Fruit fly (Drosophila melanogaster) whole organism, prepupa: ENCODE results near the gene SPH93.

Experiments used
- Blimp-1 ChIP-seq: fragments of 200-800 bp; sonication (Bioruptor generic); optimal IDR thresholded peaks from 3 replicates; lab custom pipeline; 2017; ENCODE audit warnings: missing biosample characterization, missing genetic modification characterization, mild to moderate bottlenecking, moderate library complexity, missing genetic modification reagents
- CG10631 ChIP-seq: fragments of 200-800 bp; sonication (Bioruptor generic); optimal IDR thresholded peaks from 2 replicates; lab custom pipeline; 2016; ENCODE audit warnings: missing biosample characterization, missing genetic modification characterization
- CG10669 ChIP-seq: fragments of 200-800 bp; sonication (Bioruptor generic); optimal IDR thresholded peaks from 3 replicates; lab custom pipeline; 2018; ENCODE audit warnings: missing biosample characterization, mild to moderate bottlenecking, missing genetic modification characterization, moderate library complexity
- CG11762 ChIP-seq: fragments of 200-800 bp; sonication (Bioruptor generic); optimal IDR thresholded peaks from 3 replicates; lab custom pipeline; 2016; ENCODE audit warnings: missing biosample characterization, missing genetic modification characterization; ENCODE audit not compliant: insufficient read depth
- CG11902 ChIP-seq: fragments of 200-800 bp; sonication (Bioruptor generic); optimal IDR thresholded peaks from 3 replicates; lab custom pipeline; 2016; ENCODE audit warnings: missing biosample characterization, missing genetic modification characterization
- CG1621 ChIP-seq: fragments of 200-800 bp; sonication (Bioruptor generic); optimal IDR thresholded peaks from 3 replicates; lab custom pipeline; 2018; ENCODE audit warnings: missing biosample characterization, mild to moderate bottlenecking, missing genetic modification characterization
- CG16779 ChIP-seq: fragments of 200-800 bp; sonication (Bioruptor generic); optimal IDR thresholded peaks from 3 replicates; lab custom pipeline; 2017; ENCODE audit warnings: missing biosample characterization, mild to moderate bottlenecking, missing genetic modification characterization
- CG3032 ChIP-seq: fragments of 200-800 bp; optimal IDR thresholded peaks from 2 replicates; lab custom pipeline; 2019; ENCODE audit warnings: missing biosample characterization, mild to moderate bottlenecking, missing genetic modification characterization, moderate library complexity
- CG31627 ChIP-seq: fragments of 200-800 bp; sonication (Bioruptor generic); optimal IDR thresholded peaks from 3 replicates; lab custom pipeline; 2016; ENCODE audit warnings: missing biosample characterization, missing genetic modification characterization
- CG32006 ChIP-seq: fragments of 200-800 bp; sonication (Bioruptor generic); optimal IDR thresholded peaks from 3 replicates; lab custom pipeline; 2017; ENCODE audit warnings: missing biosample characterization, mild to moderate bottlenecking, missing genetic modification characterization
- CG34406 ChIP-seq: fragments of 200-800 bp; sonication (Bioruptor generic); optimal IDR thresholded peaks from 3 replicates; lab custom pipeline; 2016; ENCODE audit warnings: missing biosample characterization, missing genetic modification characterization
- CG3919 ChIP-seq: fragments of 200-800 bp; sonication (Bioruptor generic); optimal IDR thresholded peaks from 3 replicates; lab custom pipeline; 2016; ENCODE audit warnings: missing biosample characterization, missing genetic modification characterization
- CG4318 ChIP-seq: fragments of 200-800 bp; sonication (Bioruptor generic); optimal IDR thresholded peaks from 3 replicates; lab custom pipeline; 2017; ENCODE audit warnings: missing biosample characterization, mild to moderate bottlenecking, missing genetic modification characterization
- CG6163 ChIP-seq: fragments of 200-800 bp; sonication (Bioruptor generic); IDR thresholded peaks from 3 replicates; pipeline ENCODE4 v1.3.6; 2022; ENCODE audit warnings: missing biosample characterization, missing genetic modification characterization
- CG6276 ChIP-seq: fragments of 200-800 bp; sonication (Bioruptor generic); optimal IDR thresholded peaks from 2 replicates; lab custom pipeline; 2017; ENCODE audit warnings: missing biosample characterization, mild to moderate bottlenecking, missing genetic modification characterization
- CG6792 ChIP-seq: fragments of 200-800 bp; sonication (Bioruptor generic); optimal IDR thresholded peaks from 3 replicates; lab custom pipeline; 2016; ENCODE audit warnings: missing biosample characterization, missing genetic modification characterization
- CG6808 ChIP-seq: fragments of 200-800 bp; sonication (Bioruptor generic); optimal IDR thresholded peaks from 3 replicates; lab custom pipeline; 2017; ENCODE audit warnings: missing biosample characterization, missing genetic modification characterization, mild to moderate bottlenecking, moderate library complexity, missing genetic modification reagents
- CG6854 ChIP-seq: fragments of 200-800 bp; sonication (Bioruptor generic); optimal IDR thresholded peaks from 2 replicates; lab custom pipeline; 2017; ENCODE audit warnings: missing biosample characterization, mild to moderate bottlenecking, missing genetic modification characterization
- CG7368 ChIP-seq: fragments of 200-800 bp; sonication (Bioruptor generic); optimal IDR thresholded peaks from 3 replicates; lab custom pipeline; 2016; ENCODE audit warnings: missing biosample characterization, missing genetic modification characterization
- CG8119 ChIP-seq: fragments of 200-800 bp; sonication (Bioruptor generic); IDR thresholded peaks from 3 replicates; pipeline ENCODE4 v1.3.6; 2022; ENCODE audit warnings: missing biosample characterization, missing genetic modification characterization
- CG8319 ChIP-seq: fragments of 200-800 bp; sonication (Bioruptor generic); optimal IDR thresholded peaks from 3 replicates; lab custom pipeline; 2016; ENCODE audit warnings: missing biosample characterization, missing genetic modification characterization
- CG9139 ChIP-seq: fragments of 200-800 bp; sonication (Bioruptor generic); optimal IDR thresholded peaks from 3 replicates; lab custom pipeline; 2017; ENCODE audit warnings: missing biosample characterization, mild to moderate bottlenecking, missing genetic modification characterization
- Eip75B ChIP-seq: fragments of 200-800 bp; sonication (Bioruptor generic); optimal IDR thresholded peaks from 3 replicates; lab custom pipeline; 2016; ENCODE audit warnings: missing biosample characterization, missing genetic modification characterization
- Eip78C ChIP-seq: fragments of 200-800 bp; sonication (Bioruptor generic); peaks from one replicate; lab custom pipeline; 2016; ENCODE audit warnings: missing biosample characterization, missing genetic modification characterization
- Eip93F ChIP-seq: fragments of 200-800 bp; sonication (Bioruptor generic); optimal IDR thresholded peaks from 2 replicates; lab custom pipeline; 2016; ENCODE audit warnings: missing biosample characterization, mild to moderate bottlenecking, missing genetic modification characterization
- Ets21C ChIP-seq: fragments of 200-800 bp; sonication (Bioruptor generic); optimal IDR thresholded peaks from 3 replicates; lab custom pipeline; 2016; ENCODE audit warnings: missing biosample characterization, missing genetic modification characterization
- Gug ChIP-seq: fragments of 200-800 bp; sonication (Bioruptor generic); IDR thresholded peaks from 2 replicates; pipeline ENCODE4 v1.3.6; 2022; ENCODE audit warnings: missing biosample characterization, missing genetic modification characterization
- Hr38 ChIP-seq: sonication (Bioruptor generic); optimal IDR thresholded peaks from 2 replicates; lab custom pipeline; 2016; ENCODE audit warnings: missing biosample characterization, missing genetic modification characterization
- Hr39 ChIP-seq: fragments of 200-800 bp; sonication (Bioruptor generic); optimal IDR thresholded peaks from 2 replicates; lab custom pipeline; 2016; ENCODE audit warnings: missing biosample characterization, missing genetic modification characterization
- Hr4 ChIP-seq: fragments of 200-800 bp; sonication (Bioruptor generic); optimal IDR thresholded peaks from 3 replicates; lab custom pipeline; 2016; ENCODE audit warnings: missing biosample characterization, missing genetic modification characterization
- Lpt ChIP-seq: fragments of 200-800 bp; sonication (Bioruptor generic); optimal IDR thresholded peaks from 3 replicates; lab custom pipeline; 2016; ENCODE audit warnings: missing biosample characterization, missing genetic modification characterization
- Met ChIP-seq: fragments of 200-800 bp; sonication (Bioruptor generic); optimal IDR thresholded peaks from 3 replicates; lab custom pipeline; 2016; ENCODE audit warnings: missing biosample characterization, missing genetic modification characterization
- OdsH ChIP-seq: fragments of 200-800 bp; sonication (Bioruptor generic); optimal IDR thresholded peaks from 3 replicates; lab custom pipeline; 2016; ENCODE audit warnings: missing biosample characterization, missing genetic modification characterization
- Smox ChIP-seq: fragments of 200-800 bp; sonication (Bioruptor generic); optimal IDR thresholded peaks from 3 replicates; lab custom pipeline; 2016; ENCODE audit warnings: missing biosample characterization, missing genetic modification characterization
- Sox102F ChIP-seq: fragments of 200-800 bp; sonication (Bioruptor generic); optimal IDR thresholded peaks from 2 replicates; lab custom pipeline; 2016; ENCODE audit warnings: missing biosample characterization, mild to moderate bottlenecking, missing genetic modification characterization
- Sox14 ChIP-seq: fragments of 200-800 bp; sonication (Bioruptor generic); optimal IDR thresholded peaks from 3 replicates; lab custom pipeline; 2016; ENCODE audit warnings: missing biosample characterization, missing genetic modification characterization
- acj6 ChIP-seq: fragments of 200-800 bp; sonication (Bioruptor generic); optimal IDR thresholded peaks from 3 replicates; lab custom pipeline; 2016; ENCODE audit warnings: missing biosample characterization, missing genetic modification characterization
- cyc ChIP-seq: fragments of 200-800 bp; sonication (Bioruptor generic); optimal IDR thresholded peaks from 3 replicates; lab custom pipeline; 2016; ENCODE audit warnings: missing biosample characterization, missing genetic modification characterization
- dac ChIP-seq: fragments of 200-800 bp; sonication (Bioruptor generic); optimal IDR thresholded peaks from 2 replicates; lab custom pipeline; 2017; ENCODE audit warnings: missing biosample characterization, mild to moderate bottlenecking, missing genetic modification characterization
- eg ChIP-seq: fragments of 200-800 bp; sonication (Bioruptor generic); IDR thresholded peaks from 3 replicates; pipeline ENCODE4 v1.3.6; 2022; ENCODE audit warnings: missing biosample characterization, missing genetic modification characterization
- esn ChIP-seq: fragments of 200-800 bp; sonication (Bioruptor generic); optimal IDR thresholded peaks from 2 replicates; lab custom pipeline; 2016; ENCODE audit warnings: missing biosample characterization, mild to moderate bottlenecking, missing genetic modification characterization, moderate library complexity
- fd59A ChIP-seq: fragments of 200-800 bp; sonication (Bioruptor generic); optimal IDR thresholded peaks from 2 replicates; lab custom pipeline; 2017; ENCODE audit warnings: missing biosample characterization, mild to moderate bottlenecking, missing genetic modification characterization, missing genetic modification reagents
- fd85E ChIP-seq: fragments of 200-800 bp; sonication (Bioruptor generic); optimal IDR thresholded peaks from 3 replicates; lab custom pipeline; 2016; ENCODE audit warnings: missing biosample characterization, missing genetic modification characterization
- fkh ChIP-seq: fragments of 200-800 bp; sonication (Bioruptor generic); optimal IDR thresholded peaks from 3 replicates; lab custom pipeline; 2017; ENCODE audit warnings: missing biosample characterization, mild to moderate bottlenecking, missing genetic modification characterization, moderate library complexity
- lz ChIP-seq: fragments of 200-800 bp; sonication (Bioruptor generic); optimal IDR thresholded peaks from 3 replicates; lab custom pipeline; 2016; ENCODE audit warnings: missing biosample characterization, missing genetic modification characterization
- net ChIP-seq: fragments of 200-800 bp; sonication (Bioruptor generic); optimal IDR thresholded peaks from 3 replicates; lab custom pipeline; 2016; ENCODE audit warnings: missing biosample characterization, missing genetic modification characterization
- pdm3 ChIP-seq: fragments of 200-800 bp; sonication (Bioruptor generic); optimal IDR thresholded peaks from 3 replicates; lab custom pipeline; 2016; ENCODE audit warnings: missing biosample characterization, missing genetic modification characterization
- salr ChIP-seq, 2 experiments: fragments of 200-800 bp; sonication (Bioruptor generic); optimal IDR thresholded peaks; 3 replicates each; lab custom pipeline; 2016 to 2018; ENCODE audit warnings: missing biosample characterization in 2 of 2, missing genetic modification characterization in 2 of 2, mild to moderate bottlenecking in 1 of 2
- spab ChIP-seq: fragments of 200-800 bp; sonication (Bioruptor generic); optimal IDR thresholded peaks from 2 replicates; lab custom pipeline; 2017; ENCODE audit warnings: missing biosample characterization, mild to moderate bottlenecking, missing genetic modification characterization, missing genetic modification reagents
- ss ChIP-seq, 2 experiments: fragments of 200-800 bp; sonication (Bioruptor generic); optimal IDR thresholded peaks; 2 replicates in 1 of 2; 3 replicates in 1 of 2; lab custom pipeline; 2017 to 2018; ENCODE audit warnings: mild to moderate bottlenecking in 2 of 2, missing biosample characterization in 2 of 2, missing genetic modification characterization in 2 of 2, moderate library complexity in 1 of 2
- svp ChIP-seq: fragments of 200-800 bp; sonication (Bioruptor generic); peaks from one replicate; lab custom pipeline; 2016; ENCODE audit warnings: missing biosample characterization, missing genetic modification characterization
- topi ChIP-seq: fragments of 200-800 bp; sonication (Bioruptor generic); optimal IDR thresholded peaks from 3 replicates; lab custom pipeline; 2016; ENCODE audit warnings: missing biosample characterization, missing genetic modification characterization
- vri ChIP-seq: fragments of 200-800 bp; sonication (Bioruptor generic); optimal IDR thresholded peaks from 3 replicates; lab custom pipeline; 2016; ENCODE audit warnings: missing biosample characterization, mild to moderate bottlenecking, missing genetic modification characterization

SPH93 gene

dm6 chr2L:17410358-17410757, 45.4 kb downstream of the SPH93 start, which contains the start of the genes Polr2J and CG15141:
TSS of gene Polr2J (minus strand) at chr2L:17410406.
TSS of gene CG15141 (plus strand) at chr2L:17410641.
- peak; percentile 61 for TF ChIP-seq CG11902 (GFP tag; lab: Kevin White, UChicago)
- TF ChIP-seq net, result no peak
- TF ChIP-seq Gug, result peak; percentile 70
- TF ChIP-seq CG10631, result peak; percentile 89
- no peak for TF ChIP-seq CG10669 (GFP tag; lab: Kevin White, UChicago)
- peak; percentile 72 for TF ChIP-seq topi (GFP tag; lab: Kevin White, UChicago)
- peak; percentile 62 for TF ChIP-seq Ets21C (GFP tag; lab: Kevin White, UChicago)
- TF ChIP-seq vri, result no peak
- peak; percentile 81 for TF ChIP-seq CG3032
- TF ChIP-seq fd85E (GFP tag; lab: Kevin White, UChicago), result no peak
- TF ChIP-seq fkh (GFP tag; lab: Kevin White, UChicago), result no peak
- TF ChIP-seq Sox102F (GFP tag; lab: Kevin White, UChicago), result peak; percentile 73
- TF ChIP-seq CG6163 (GFP tag; lab: Robert Waterston, UW), result peak; percentile 55
- no peak for TF ChIP-seq Hr39 (GFP tag; lab: Kevin White, UChicago)
- TF ChIP-seq CG34406 (GFP tag; lab: Kevin White, UChicago), result peak; percentile 78
- peak; percentile 72 for TF ChIP-seq CG4318 (GFP tag; lab: Kevin White, UChicago)
- no peak for TF ChIP-seq Hr38
- TF ChIP-seq esn (GFP tag; lab: Kevin White, UChicago), result peak; percentile 85
- no peak for TF ChIP-seq dac
- TF ChIP-seq Blimp-1 (GFP tag; lab: Kevin White, UChicago), result peak; percentile 25
- peak; percentile 75 for TF ChIP-seq cyc
- TF ChIP-seq CG6808 (GFP tag; lab: Kevin White, UChicago), result no peak
- no peak for TF ChIP-seq CG6854
- TF ChIP-seq CG32006 (GFP tag; lab: Kevin White, UChicago), result no peak
- no peak for TF ChIP-seq Eip78C (GFP tag; lab: Kevin White, UChicago)
- no peak; the same call in 2 of the 3 replicates for TF ChIP-seq CG8119 (GFP tag; lab: Robert Waterston, UW)
- peak; percentile 72 for TF ChIP-seq Met (GFP tag; lab: Kevin White, UChicago)
- peak; percentile 84 for TF ChIP-seq pdm3 (GFP tag; lab: Kevin White, UChicago)
- TF ChIP-seq CG7368 (GFP tag; lab: Kevin White, UChicago), result no peak
- TF ChIP-seq CG6276 (GFP tag; lab: Kevin White, UChicago), result no peak
- TF ChIP-seq salr (GFP tag; optimal IDR thresholded peaks at IDR 0.05; lab: Kevin White, UChicago), result peak in 1 of 2 experiments; percentile 21
- peak; percentile 77 for TF ChIP-seq Eip75B
- TF ChIP-seq CG8319 (GFP tag; lab: Kevin White, UChicago), result peak; percentile 33
- peak; percentile 73 for TF ChIP-seq Sox14 (GFP tag; lab: Kevin White, UChicago)
- TF ChIP-seq Eip93F, result peak; percentile 27
- TF ChIP-seq CG6792 (GFP tag; lab: Kevin White, UChicago), result no peak
- TF ChIP-seq OdsH, result peak; percentile 83
- no peak for TF ChIP-seq Lpt (GFP tag; lab: Kevin White, UChicago)
- TF ChIP-seq lz (GFP tag; lab: Kevin White, UChicago), result peak; percentile 84
- peak; percentile 33 for TF ChIP-seq spab (GFP tag; lab: Kevin White, UChicago)
- no peak for TF ChIP-seq CG3919 (GFP tag; lab: Kevin White, UChicago)
- TF ChIP-seq CG31627 (GFP tag; lab: Kevin White, UChicago), result peak; percentile 81
- no peak for TF ChIP-seq CG9139 (GFP tag; lab: Kevin White, UChicago)
- no peak for TF ChIP-seq Smox (GFP tag; lab: Kevin White, UChicago)
- peak; percentile 79 for TF ChIP-seq acj6 (GFP tag; lab: Kevin White, UChicago)
- peak; percentile 74 for TF ChIP-seq eg (GFP tag; lab: Robert Waterston, UW)
- TF ChIP-seq svp (GFP tag; lab: Kevin White, UChicago), result no peak
- no peak for TF ChIP-seq CG1621 (tag; lab: Kevin White, UChicago)
- TF ChIP-seq CG16779 (tag; lab: Kevin White, UChicago), result no peak
- TF ChIP-seq fd59A, result peak; percentile 57
- no peak for TF ChIP-seq ss (GFP tag; optimal IDR thresholded peaks at IDR 0.05; lab: Kevin White, UChicago)
- peak; percentile 44 for TF ChIP-seq CG11762 (GFP tag; lab: Kevin White, UChicago)
- peak; percentile 86 for TF ChIP-seq Hr4
